Fruit fly (Drosophila melanogaster) whole organism, embryonic: ENCODE results near the gene CG46458.

Experiments
- Adf1 ChIP-seq: fragments of 200-800 bp; sonication (Bioruptor generic); IDR thresholded peaks from 2 replicates; pipeline ENCODE4 v1.3.6; 2022; ENCODE audit warnings: missing biosample characterization, missing genetic modification characterization
- Asciz ChIP-seq: fragments of 200-800 bp; sonication (Bioruptor generic); optimal IDR thresholded peaks from 2 replicates; lab custom pipeline; 2017; ENCODE audit warnings: missing biosample characterization, mild to moderate bottlenecking, missing genetic modification characterization, missing genetic modification reagents
- Blimp-1 ChIP-seq: fragments of 200-800 bp; sonication (Bioruptor generic); optimal IDR thresholded peaks from 3 replicates; lab custom pipeline; 2018; ENCODE audit warnings: missing biosample characterization, missing genetic modification characterization, mild to moderate bottlenecking, moderate library complexity, missing genetic modification reagents
- C15 ChIP-seq: fragments of 200-800 bp; sonication (Bioruptor generic); IDR thresholded peaks from 3 replicates; pipeline ENCODE4 v1.3.6; 2022; ENCODE audit warnings: missing biosample characterization, missing genetic modification characterization
- CG1024 ChIP-seq: fragments of 200-800 bp; sonication (Bioruptor generic); IDR thresholded peaks from 2 replicates; pipeline ENCODE4 v1.3.6; 2022; ENCODE audit warnings: missing biosample characterization, missing genetic modification characterization
- CG10321 ChIP-seq: fragments of 200-800 bp; sonication (Bioruptor generic); IDR thresholded peaks from 2 replicates; pipeline ENCODE4 v1.3.6; 2022; ENCODE audit warnings: missing biosample characterization, missing genetic modification characterization
- CG11504 ChIP-seq: fragments of 200-800 bp; sonication (Bioruptor generic); optimal IDR thresholded peaks from 3 replicates; lab custom pipeline; 2019; ENCODE audit warnings: missing biosample characterization, mild to moderate bottlenecking, missing genetic modification characterization, moderate library complexity
- CG13624 ChIP-seq: fragments of 200-800 bp; sonication (Bioruptor generic); optimal IDR thresholded peaks from 2 replicates; lab custom pipeline; 2016; ENCODE audit warnings: missing biosample characterization, missing genetic modification characterization
- CG13894 ChIP-seq: fragments of 200-800 bp; sonication (Bioruptor generic); optimal IDR thresholded peaks from 3 replicates; lab custom pipeline; 2018; ENCODE audit warnings: missing biosample characterization, mild to moderate bottlenecking, missing genetic modification characterization, moderate library complexity
- CG15011 ChIP-seq: fragments of 200-800 bp; sonication (Bioruptor generic); optimal IDR thresholded peaks from 3 replicates; lab custom pipeline; 2018; ENCODE audit warnings: missing biosample characterization, mild to moderate bottlenecking, missing genetic modification characterization
- CG1603 ChIP-seq: fragments of 200-800 bp; sonication (Bioruptor generic); optimal IDR thresholded peaks from 2 replicates; lab custom pipeline; 2019; ENCODE audit warnings: missing biosample characterization, mild to moderate bottlenecking, missing genetic modification characterization, moderate library complexity
- CG1647 ChIP-seq: fragments of 200-800 bp; sonication (Bioruptor generic); optimal IDR thresholded peaks from 3 replicates; lab custom pipeline; 2016; ENCODE audit warnings: missing biosample characterization, missing genetic modification characterization
- CG16863 ChIP-seq: fragments of 200-800 bp; sonication (Bioruptor generic); optimal IDR thresholded peaks from 3 replicates; lab custom pipeline; 2016; ENCODE audit warnings: missing biosample characterization, missing genetic modification characterization
- CG17361 ChIP-seq: fragments of 200-800 bp; sonication (Bioruptor generic); IDR thresholded peaks from 3 replicates; pipeline ENCODE4 v1.3.6; 2022; ENCODE audit warnings: missing biosample characterization, missing genetic modification characterization
- CG17568 ChIP-seq: fragments of 200-800 bp; sonication (Bioruptor generic); optimal IDR thresholded peaks from 2 replicates; lab custom pipeline; 2018; ENCODE audit warnings: missing biosample characterization, mild to moderate bottlenecking, missing genetic modification characterization, moderate library complexity
- CG17829 ChIP-seq: fragments of 200-800 bp; optimal IDR thresholded peaks from 2 replicates; lab custom pipeline; 2019; ENCODE audit warnings: missing biosample characterization, mild to moderate bottlenecking, missing genetic modification characterization, moderate library complexity
- CG2875 ChIP-seq: fragments of 200-800 bp; sonication (Bioruptor generic); optimal IDR thresholded peaks from 2 replicates; lab custom pipeline; 2017; ENCODE audit warnings: missing biosample characterization, mild to moderate bottlenecking, missing genetic modification characterization, missing genetic modification reagents
- CG30020 ChIP-seq: fragments of 200-800 bp; optimal IDR thresholded peaks from 2 replicates; lab custom pipeline; 2019; ENCODE audit warnings: missing biosample characterization, mild to moderate bottlenecking, missing genetic modification characterization, moderate library complexity
- CG4404 ChIP-seq: fragments of 200-800 bp; sonication (Bioruptor generic); IDR thresholded peaks from 2 replicates; pipeline ENCODE4 v1.3.6; 2022; ENCODE audit warnings: missing biosample characterization, missing genetic modification characterization
- CG7357 ChIP-seq: fragments of 200-800 bp; sonication (Bioruptor generic); IDR thresholded peaks from 3 replicates; pipeline ENCODE4 v1.3.6; 2022; ENCODE audit warnings: missing biosample characterization, missing genetic modification characterization
- CG8089 ChIP-seq: fragments of 200-800 bp; sonication (Bioruptor generic); optimal IDR thresholded peaks from 3 replicates; lab custom pipeline; 2016; ENCODE audit warnings: missing biosample characterization, missing genetic modification characterization
- CG8359 ChIP-seq: fragments of 200-800 bp; sonication (Bioruptor generic); optimal IDR thresholded peaks from 2 replicates; lab custom pipeline; 2017; ENCODE audit warnings: missing biosample characterization, mild to moderate bottlenecking, missing genetic modification characterization, borderline replicate concordance
- CG8944 ChIP-seq: fragments of 200-800 bp; sonication (Bioruptor generic); optimal IDR thresholded peaks from 3 replicates; lab custom pipeline; 2016; ENCODE audit warnings: missing biosample characterization, missing genetic modification characterization
- CG9932 ChIP-seq: fragments of 200-800 bp; sonication (Bioruptor generic); IDR thresholded peaks from 2 replicates; pipeline ENCODE4 v1.3.6; 2022; ENCODE audit warnings: missing biosample characterization, missing genetic modification characterization
- Camta ChIP-seq: fragments of 200-800 bp; sonication (Bioruptor generic); optimal IDR thresholded peaks from 2 replicates; lab custom pipeline; 2016; ENCODE audit warnings: missing biosample characterization, missing genetic modification characterization
- CrebB ChIP-seq: fragments of 200-800 bp; sonication (Bioruptor generic); optimal IDR thresholded peaks from 3 replicates; lab custom pipeline; 2018; ENCODE audit warnings: missing biosample characterization, mild to moderate bottlenecking, missing genetic modification characterization
- Dref ChIP-seq: fragments of 200-800 bp; sonication (Bioruptor generic); IDR thresholded peaks from 2 replicates; pipeline ENCODE4 v1.3.6; 2022; ENCODE audit warnings: missing biosample characterization, missing genetic modification characterization
- HHEX ChIP-seq: fragments of 200-800 bp; sonication (Bioruptor generic); optimal IDR thresholded peaks from 3 replicates; lab custom pipeline; 2017; ENCODE audit warnings: missing biosample characterization, mild to moderate bottlenecking, missing genetic modification characterization, missing genetic modification reagents
- HLH3B ChIP-seq: fragments of 200-800 bp; sonication (Bioruptor generic); IDR thresholded peaks from 2 replicates; pipeline ENCODE4 v1.3.6; 2022; ENCODE audit warnings: missing biosample characterization, missing genetic modification characterization
- Hmx ChIP-seq: fragments of 200-800 bp; sonication (Bioruptor generic); optimal IDR thresholded peaks from 2 replicates; lab custom pipeline; 2016; ENCODE audit warnings: missing biosample characterization, missing genetic modification characterization
- Hr3 ChIP-seq: fragments of 200-800 bp; sonication (Bioruptor generic); optimal IDR thresholded peaks from 3 replicates; lab custom pipeline; 2016; ENCODE audit warnings: missing biosample characterization, missing genetic modification characterization
- Neu2 ChIP-seq: fragments of 200-800 bp; sonication (Bioruptor generic); optimal IDR thresholded peaks from 3 replicates; lab custom pipeline; 2016; ENCODE audit warnings: missing biosample characterization, missing genetic modification characterization, borderline replicate concordance
- Nf-YC ChIP-seq: fragments of 200-800 bp; optimal IDR thresholded peaks from 3 replicates; lab custom pipeline; 2019; ENCODE audit warnings: missing biosample characterization, mild to moderate bottlenecking, missing genetic modification characterization, moderate library complexity
- Poxn ChIP-seq: fragments of 200-800 bp; sonication (Bioruptor generic); IDR thresholded peaks from 2 replicates; pipeline ENCODE4 v1.3.6; 2022; ENCODE audit warnings: missing biosample characterization, missing genetic modification characterization
- Sin3A ChIP-seq: fragments of >200 bp; optimal IDR thresholded peaks from 2 replicates; lab custom pipeline; 2018
- Six4 ChIP-seq: fragments of 200-800 bp; sonication (Bioruptor generic); optimal IDR thresholded peaks from 2 replicates; lab custom pipeline; 2016; ENCODE audit warnings: missing biosample characterization, missing genetic modification characterization
- Sry-β ChIP-seq: fragments of 200-800 bp; sonication (Bioruptor generic); optimal IDR thresholded peaks from 2 replicates; lab custom pipeline; 2018; ENCODE audit warnings: missing biosample characterization, mild to moderate bottlenecking, missing genetic modification characterization, moderate library complexity
- exex ChIP-seq: fragments of 200-800 bp; sonication (Bioruptor generic); optimal IDR thresholded peaks from 4 replicates; lab custom pipeline; 2018; ENCODE audit warnings: missing biosample characterization, mild to moderate bottlenecking, missing genetic modification characterization, moderate library complexity
- fd3F ChIP-seq: fragments of 200-800 bp; sonication (Bioruptor generic); optimal IDR thresholded peaks from 2 replicates; lab custom pipeline; 2018; ENCODE audit warnings: missing biosample characterization, mild to moderate bottlenecking, missing genetic modification characterization, moderate library complexity
- fu2 ChIP-seq: fragments of 200-800 bp; sonication (Bioruptor generic); optimal IDR thresholded peaks from 2 replicates; lab custom pipeline; 2016; ENCODE audit warnings: missing biosample characterization, missing genetic modification characterization
- gro ChIP-seq: fragments of 200-800 bp; sonication (Bioruptor generic); optimal IDR thresholded peaks from 2 replicates; lab custom pipeline; 2016; ENCODE audit warnings: missing biosample characterization, missing genetic modification characterization
- klu ChIP-seq: fragments of 200-800 bp; sonication (Bioruptor generic); IDR thresholded peaks from 2 replicates; pipeline ENCODE4 v1.3.6; 2022; ENCODE audit warnings: missing biosample characterization, missing genetic modification characterization
- mld ChIP-seq: fragments of 200-800 bp; sonication (Bioruptor generic); IDR thresholded peaks from 3 replicates; pipeline ENCODE4 v1.3.6; 2022; ENCODE audit warnings: missing biosample characterization, missing genetic modification characterization; ENCODE audit not compliant: partially characterized antibody
- nerfin-2 ChIP-seq: fragments of 200-800 bp; sonication (Bioruptor generic); IDR thresholded peaks from 2 replicates; pipeline ENCODE4 v1.3.6; 2022; ENCODE audit warnings: missing biosample characterization, missing genetic modification characterization; ENCODE audit not compliant: partially characterized antibody
- pita ChIP-seq: fragments of 200-800 bp; sonication (Bioruptor generic); optimal IDR thresholded peaks from 2 replicates; lab custom pipeline; 2017; ENCODE audit warnings: missing biosample characterization, mild to moderate bottlenecking, missing genetic modification characterization
- sens ChIP-seq: fragments of 200-800 bp; sonication (Bioruptor generic); peaks from one replicate; lab custom pipeline; 2016; ENCODE audit warnings: missing biosample characterization, missing genetic modification characterization
- slou ChIP-seq: fragments of 200-800 bp; sonication (Bioruptor generic); optimal IDR thresholded peaks from 3 replicates; lab custom pipeline; 2016; ENCODE audit warnings: missing biosample characterization, missing genetic modification characterization
- stc ChIP-seq: fragments of 200-800 bp; sonication (Bioruptor generic); IDR thresholded peaks from 2 replicates; pipeline ENCODE4 v1.3.6; 2022; ENCODE audit warnings: missing biosample characterization, missing genetic modification characterization
- stwl ChIP-seq: fragments of 200-800 bp; sonication (Bioruptor generic); optimal IDR thresholded peaks from 3 replicates; lab custom pipeline; 2018; ENCODE audit warnings: missing biosample characterization, mild to moderate bottlenecking, missing genetic modification characterization, moderate library complexity
- ttk ChIP-seq: fragments of 200-800 bp; sonication (Bioruptor generic); IDR thresholded peaks from 2 replicates; pipeline ENCODE4 v2.1.2; 2022; ENCODE audit warnings: missing biosample characterization, missing genetic modification characterization
- vvl ChIP-seq: fragments of 200-800 bp; sonication (Bioruptor generic); IDR thresholded peaks from 2 replicates; pipeline ENCODE4 v1.3.6; 2022; ENCODE audit warnings: missing biosample characterization, missing genetic modification characterization

CG46458 gene

dm6 chr3R:6903289-6903791 is 54.8 kb downstream of the CG46458 start (continued):
- TF ChIP-seq CG2875 (peak; percentile 62), Dref (GFP tag; lab: Robert Waterston, UW) (no peak), CG13894 (tag; lab: Kevin White, UChicago) (no peak), ttk (GFP tag; lab: Robert Waterston, UW) (peak; percentile 37; the same call in 1 of the 2 replicates), Hmx (GFP tag; lab: Kevin White, UChicago) (no peak), CG11504 (tag; lab: Kevin White, UChicago) (peak; percentile 88), CG17829 (peak; percentile 90), stwl (tag; lab: Kevin White, UChicago) (no peak), Six4 (GFP tag; lab: Kevin White, UChicago) (peak; percentile 49), CG9932 (GFP tag; lab: Robert Waterston, UW) (0 out of 2 replicates have a peak, but pooled peaks have one; percentile 11), mld (GFP tag; lab: Robert Waterston, UW) (no peak), fd3F (peak; percentile 4), slou (GFP tag; lab: Kevin White, UChicago) (no peak), CG13624 (GFP tag; lab: Kevin White, UChicago) (no peak), CG8944 (GFP tag; lab: Kevin White, UChicago) (no peak), Sin3A (lab: Kevin White, UChicago) (no peak), Asciz (peak; percentile 62), exex (no peak), CG1647 (GFP tag; lab: Kevin White, UChicago) (no peak), vvl (GFP tag; lab: Robert Waterston, UW) (no peak), CG4404 (no peak), CG8089 (no peak), CG1024 (GFP tag; lab: Robert Waterston, UW) (0 out of 2 replicates have a peak, but pooled peaks have one; percentile 26), pita (GFP tag; lab: Kevin White, UChicago) (no peak), Camta (GFP tag; lab: Kevin White, UChicago) (peak; percentile 12), Hr3 (peak; percentile 58), nerfin-2 (GFP tag; lab: Robert Waterston, UW) (no peak), Neu2 (GFP tag; lab: Kevin White, UChicago) (no peak), Sry-β (GFP tag; lab: Kevin White, UChicago) (no peak), sens (GFP tag; lab: Kevin White, UChicago) (peak; percentile 87), CG17361 (GFP tag; lab: Robert Waterston, UW) (peak; percentile 94), CG30020 (tag; lab: Kevin White, UChicago) (peak; percentile 57), HHEX (peak; percentile 43), gro (GFP tag; lab: Kevin White, UChicago) (no peak), fu2 (GFP tag; lab: Kevin White, UChicago) (no peak), C15 (GFP tag; lab: Robert Waterston, UW) (no peak), CG10321 (GFP tag; lab: Robert Waterston, UW) (peak; percentile 92), stc (GFP tag; lab: Robert Waterston, UW) (0 out of 2 replicates have a peak, but pooled peaks have one; percentile 49), CG16863 (no peak), CG7357 (GFP tag; lab: Robert Waterston, UW) (0 out of 3 replicates have a peak, but pooled peaks have one; percentile 18), HLH3B (GFP tag; lab: Robert Waterston, UW) (peak; percentile 33; the same call in 1 of the 2 replicates), CG8359 (GFP tag; lab: Kevin White, UChicago) (peak; percentile 44), CG17568 (GFP tag; lab: Kevin White, UChicago) (peak; percentile 35), Blimp-1 (GFP tag; lab: Kevin White, UChicago) (peak; percentile 84), Poxn (GFP tag; lab: Robert Waterston, UW) (no peak), CrebB (no peak), Adf1 (peak; percentile 71), CG15011 (GFP tag; lab: Kevin White, UChicago) (peak; percentile 35), Nf-YC (tag; lab: Kevin White, UChicago) (peak; percentile 84), klu (GFP tag; lab: Robert Waterston, UW) (no peak; the same call in 1 of the 2 replicates), CG1603 (tag; lab: Kevin White, UChicago) (peak; percentile 9)
